Fruit fly (Drosophila melanogaster) whole organism, embryonic: ENCODE results near the gene superdeath.

Source experiments
- Bdp1 ChIP-seq: fragments of 200-800 bp; sonication (Bioruptor generic); optimal IDR thresholded peaks from 3 replicates; lab custom pipeline; 2016; ENCODE audit warnings: missing biosample characterization, missing genetic modification characterization
- BtbVII ChIP-seq: fragments of 200-800 bp; sonication (Bioruptor generic); optimal IDR thresholded peaks from 3 replicates; lab custom pipeline; 2017; ENCODE audit warnings: missing biosample characterization, mild to moderate bottlenecking, missing genetic modification characterization
- CG11093 ChIP-seq: fragments of 200-800 bp; sonication (Bioruptor generic); IDR thresholded peaks from 3 replicates; pipeline ENCODE4 v1.3.6; 2022; ENCODE audit warnings: missing biosample characterization, missing genetic modification characterization
- CG11398 ChIP-seq: fragments of 200-800 bp; sonication (Bioruptor generic); optimal IDR thresholded peaks from 2 replicates; lab custom pipeline; 2016; ENCODE audit warnings: missing biosample characterization, missing genetic modification characterization
- CG11560 ChIP-seq: fragments of 200-800 bp; sonication (Bioruptor generic); IDR thresholded peaks from 3 replicates; pipeline ENCODE4 v1.3.6; 2022; ENCODE audit warnings: missing biosample characterization, missing genetic modification characterization
- CG12155 ChIP-seq: fragments of 200-800 bp; sonication (Bioruptor generic); optimal IDR thresholded peaks from 3 replicates; lab custom pipeline; 2016; ENCODE audit warnings: missing biosample characterization, missing genetic modification characterization
- CG12299 ChIP-seq: fragments of 200-800 bp; sonication (Bioruptor generic); optimal IDR thresholded peaks from 2 replicates; lab custom pipeline; 2018; ENCODE audit warnings: missing biosample characterization, mild to moderate bottlenecking, missing genetic modification characterization
- CG12659 ChIP-seq: fragments of 200-800 bp; sonication (Bioruptor generic); optimal IDR thresholded peaks from 3 replicates; lab custom pipeline; 2017; ENCODE audit warnings: mild to moderate bottlenecking, missing biosample characterization, missing genetic modification reagents, missing genetic modification characterization
- CG14441 ChIP-seq: fragments of 200-800 bp; sonication (Bioruptor generic); IDR thresholded peaks from 2 replicates; pipeline ENCODE4 v1.3.6; 2022; ENCODE audit warnings: missing biosample characterization, missing genetic modification characterization
- CG14965 ChIP-seq: fragments of 200-800 bp; sonication (Bioruptor generic); optimal IDR thresholded peaks from 2 replicates; lab custom pipeline; 2016; ENCODE audit warnings: missing biosample characterization, missing genetic modification characterization, borderline replicate concordance
- CG1647 ChIP-seq: fragments of 200-800 bp; sonication (Bioruptor generic); optimal IDR thresholded peaks from 3 replicates; lab custom pipeline; 2016; ENCODE audit warnings: missing biosample characterization, missing genetic modification characterization
- CG2712 ChIP-seq: fragments of 200-800 bp; optimal IDR thresholded peaks from 3 replicates; lab custom pipeline; 2019; ENCODE audit warnings: missing biosample characterization, mild to moderate bottlenecking, missing genetic modification characterization, moderate library complexity
- CG31365 ChIP-seq: fragments of 200-800 bp; sonication (Bioruptor generic); optimal IDR thresholded peaks from 2 replicates; lab custom pipeline; 2018; ENCODE audit warnings: missing biosample characterization, mild to moderate bottlenecking, missing genetic modification characterization
- CG4707 ChIP-seq: fragments of 200-800 bp; sonication (Bioruptor generic); optimal IDR thresholded peaks from 2 replicates; lab custom pipeline; 2018; ENCODE audit warnings: missing biosample characterization, mild to moderate bottlenecking, missing genetic modification characterization, moderate library complexity
- CG7556 ChIP-seq: fragments of 200-800 bp; sonication (Bioruptor generic); optimal IDR thresholded peaks from 2 replicates; lab custom pipeline; 2017; ENCODE audit warnings: missing biosample characterization, mild to moderate bottlenecking, missing genetic modification characterization
- CG7786 ChIP-seq: fragments of 200-800 bp; sonication (Bioruptor generic); optimal IDR thresholded peaks from 2 replicates; lab custom pipeline; 2016; ENCODE audit warnings: missing biosample characterization, missing genetic modification characterization
- CG7987 ChIP-seq: fragments of 200-800 bp; sonication (Bioruptor generic); optimal IDR thresholded peaks from 2 replicates; lab custom pipeline; 2018; ENCODE audit warnings: missing biosample characterization, mild to moderate bottlenecking, missing genetic modification characterization, moderate library complexity
- CG8089 ChIP-seq: fragments of 200-800 bp; sonication (Bioruptor generic); optimal IDR thresholded peaks from 3 replicates; lab custom pipeline; 2016; ENCODE audit warnings: missing biosample characterization, missing genetic modification characterization
- CG8359 ChIP-seq: fragments of 200-800 bp; sonication (Bioruptor generic); optimal IDR thresholded peaks from 2 replicates; lab custom pipeline; 2017; ENCODE audit warnings: missing biosample characterization, mild to moderate bottlenecking, missing genetic modification characterization, borderline replicate concordance
- CG9876 ChIP-seq: fragments of 200-800 bp; sonication (Bioruptor generic); optimal IDR thresholded peaks from 2 replicates; lab custom pipeline; 2016; ENCODE audit warnings: missing biosample characterization, missing genetic modification characterization
- HLHmδ ChIP-seq: fragments of 200-800 bp; sonication (Bioruptor generic); optimal IDR thresholded peaks from 2 replicates; lab custom pipeline; 2018; ENCODE audit warnings: missing biosample characterization, mild to moderate bottlenecking, missing genetic modification characterization, moderate library complexity
- Hey ChIP-seq: fragments of 200-800 bp; sonication (Bioruptor generic); optimal IDR thresholded peaks from 3 replicates; lab custom pipeline; 2018; ENCODE audit warnings: missing biosample characterization, mild to moderate bottlenecking, missing genetic modification characterization
- Hmx ChIP-seq: fragments of 200-800 bp; sonication (Bioruptor generic); optimal IDR thresholded peaks from 2 replicates; lab custom pipeline; 2016; ENCODE audit warnings: missing biosample characterization, missing genetic modification characterization
- Kr ChIP-seq: fragments of 200-800 bp; sonication (Bioruptor generic); optimal IDR thresholded peaks from 2 replicates; lab custom pipeline; 2017; ENCODE audit warnings: missing biosample characterization, mild to moderate bottlenecking, missing genetic modification characterization
- MESR4 ChIP-seq: fragments of 200-800 bp; sonication (Bioruptor generic); optimal IDR thresholded peaks from 2 replicates; lab custom pipeline; 2018; ENCODE audit warnings: missing biosample characterization, mild to moderate bottlenecking, missing genetic modification characterization, moderate library complexity
- Med ChIP-seq: fragments of 200-800 bp; sonication (Bioruptor generic); peaks from one replicate; lab custom pipeline; 2016; ENCODE audit warnings: missing biosample characterization, missing genetic modification characterization, mild to moderate bottlenecking, inconsistent platforms, moderate library complexity
- ab ChIP-seq: fragments of 200-800 bp; sonication (Bioruptor generic); optimal IDR thresholded peaks from 2 replicates; lab custom pipeline; 2016; ENCODE audit warnings: missing biosample characterization, missing genetic modification characterization
- abd-A ChIP-seq: fragments of 200-800 bp; sonication (Bioruptor generic); optimal IDR thresholded peaks from 3 replicates; lab custom pipeline; 2019; ENCODE audit warnings: missing biosample characterization, mild to moderate bottlenecking, missing genetic modification characterization, moderate library complexity
- bab2 ChIP-seq: fragments of 200-800 bp; sonication (Bioruptor generic); optimal IDR thresholded peaks from 2 replicates; lab custom pipeline; 2016; ENCODE audit warnings: missing biosample characterization, missing genetic modification characterization
- bcd ChIP-seq: fragments of 200-800 bp; sonication (Bioruptor generic); optimal IDR thresholded peaks from 2 replicates; lab custom pipeline; 2017; ENCODE audit warnings: missing biosample characterization, mild to moderate bottlenecking, missing genetic modification characterization
- bowl ChIP-seq: fragments of 200-800 bp; sonication (Bioruptor generic); IDR thresholded peaks from 2 replicates; pipeline ENCODE4 v1.3.6; 2022; ENCODE audit warnings: missing biosample characterization, missing genetic modification characterization
- bsh ChIP-seq, 2 experiments: fragments of 200-800 bp; sonication (Bioruptor generic); optimal IDR thresholded peaks; 2 replicates each; lab custom pipeline; 2017 to 2018; ENCODE audit warnings: mild to moderate bottlenecking in 2 of 2, missing biosample characterization in 2 of 2, missing genetic modification characterization in 2 of 2, moderate library complexity in 1 of 2
- caup ChIP-seq: fragments of 200-800 bp; sonication (Bioruptor generic); optimal IDR thresholded peaks from 3 replicates; lab custom pipeline; 2017; ENCODE audit warnings: missing biosample characterization, mild to moderate bottlenecking, missing genetic modification characterization, moderate library complexity; ENCODE audit not compliant: severe bottlenecking
- emc ChIP-seq: fragments of 200-800 bp; sonication (Bioruptor generic); optimal IDR thresholded peaks from 2 replicates; lab custom pipeline; 2016; ENCODE audit warnings: missing biosample characterization, missing genetic modification characterization
- exex ChIP-seq: fragments of 200-800 bp; sonication (Bioruptor generic); optimal IDR thresholded peaks from 4 replicates; lab custom pipeline; 2018; ENCODE audit warnings: missing biosample characterization, mild to moderate bottlenecking, missing genetic modification characterization, moderate library complexity
- eyg ChIP-seq: fragments of 200-800 bp; sonication (Bioruptor generic); optimal IDR thresholded peaks from 3 replicates; lab custom pipeline; 2016; ENCODE audit warnings: missing biosample characterization, missing genetic modification characterization
- fu2 ChIP-seq: fragments of 200-800 bp; sonication (Bioruptor generic); optimal IDR thresholded peaks from 2 replicates; lab custom pipeline; 2016; ENCODE audit warnings: missing biosample characterization, missing genetic modification characterization
- gcm2 ChIP-seq: fragments of 200-800 bp; sonication (Bioruptor generic); optimal IDR thresholded peaks from 2 replicates; lab custom pipeline; 2016; ENCODE audit warnings: missing biosample characterization, missing genetic modification characterization
- gfzf ChIP-seq: fragments of 200-800 bp; sonication (Bioruptor generic); optimal IDR thresholded peaks from 2 replicates; lab custom pipeline; 2016; ENCODE audit warnings: missing biosample characterization, mild to moderate bottlenecking, missing genetic modification characterization, moderate library complexity
- gro ChIP-seq: fragments of 200-800 bp; sonication (Bioruptor generic); optimal IDR thresholded peaks from 2 replicates; lab custom pipeline; 2016; ENCODE audit warnings: missing biosample characterization, missing genetic modification characterization
- ind ChIP-seq: fragments of 200-800 bp; sonication (Bioruptor generic); optimal IDR thresholded peaks from 3 replicates; lab custom pipeline; 2016; ENCODE audit warnings: missing biosample characterization, missing genetic modification characterization
- lilli ChIP-seq: fragments of 200-800 bp; sonication (Bioruptor generic); optimal IDR thresholded peaks from 3 replicates; lab custom pipeline; 2016; ENCODE audit warnings: missing biosample characterization, missing genetic modification characterization
- maf-S ChIP-seq: fragments of 200-800 bp; sonication (Bioruptor generic); optimal IDR thresholded peaks from 2 replicates; lab custom pipeline; 2016; ENCODE audit warnings: missing biosample characterization, missing genetic modification characterization
- mam ChIP-seq: fragments of 200-800 bp; sonication (Bioruptor generic); optimal IDR thresholded peaks from 3 replicates; lab custom pipeline; 2016; ENCODE audit warnings: missing biosample characterization, missing genetic modification characterization
- otp ChIP-seq: fragments of 200-800 bp; sonication (Bioruptor generic); IDR thresholded peaks from 3 replicates; pipeline ENCODE4, ENCODE4 v1.3.6; 2022; ENCODE audit warnings: missing biosample characterization, missing genetic modification characterization
- peb ChIP-seq: fragments of 200-800 bp; sonication (Bioruptor generic); IDR thresholded peaks from 2 replicates; pipeline ENCODE4 v1.3.6; 2022; ENCODE audit warnings: missing biosample characterization, missing genetic modification characterization
- ro ChIP-seq: fragments of 200-800 bp; sonication (Bioruptor generic); IDR thresholded peaks from 2 replicates; pipeline ENCODE4 v1.3.6; 2022; ENCODE audit warnings: missing biosample characterization, missing genetic modification characterization
- salm ChIP-seq: fragments of 200-800 bp; sonication (Bioruptor generic); optimal IDR thresholded peaks from 2 replicates; lab custom pipeline; 2018; ENCODE audit warnings: missing biosample characterization, mild to moderate bottlenecking, missing genetic modification characterization
- tgo ChIP-seq: fragments of 200-800 bp; sonication (Bioruptor generic); IDR thresholded peaks from 3 replicates; pipeline ENCODE4 v1.3.6; 2022; ENCODE audit warnings: missing biosample characterization, missing genetic modification characterization
- tup ChIP-seq: fragments of 200-800 bp; sonication (Bioruptor generic); optimal IDR thresholded peaks from 2 replicates; lab custom pipeline; 2016; ENCODE audit warnings: missing biosample characterization, mild to moderate bottlenecking, missing genetic modification characterization, moderate library complexity

superdeath gene

DNA sequence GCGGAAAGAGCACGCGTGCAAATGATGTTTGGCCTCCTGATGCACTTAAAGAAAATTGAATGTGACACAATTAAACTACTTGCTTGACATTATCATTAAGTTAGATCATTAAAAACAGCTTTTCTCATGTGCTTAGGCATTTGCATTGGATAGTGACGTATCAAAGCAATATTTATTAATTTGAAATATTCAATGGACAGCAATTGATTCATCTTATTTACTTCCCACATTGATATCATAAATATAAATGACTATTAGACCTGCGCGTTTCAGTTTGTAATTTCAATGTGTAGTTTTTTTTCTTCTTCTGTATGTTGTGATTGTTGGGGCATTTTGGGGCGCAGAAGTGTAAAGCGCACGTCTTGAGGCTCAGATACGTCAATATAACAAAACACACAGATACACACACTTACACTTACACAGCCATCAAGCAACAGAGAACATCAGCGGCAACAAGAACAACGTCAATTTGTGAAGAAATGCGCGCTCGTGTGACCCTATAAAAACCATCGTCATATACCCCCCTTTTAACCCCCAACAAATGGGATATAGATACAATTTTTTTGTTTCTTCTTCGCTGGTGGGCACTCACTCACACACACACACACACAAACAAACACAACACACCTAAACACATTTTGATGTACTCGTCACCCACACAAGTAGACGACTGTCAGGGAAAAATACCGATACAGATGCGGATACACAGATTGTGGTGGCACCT, 49.4 kb upstream of the superdeath start (continued):
- peak; percentile 57 for TF ChIP-seq CG7786
- no peak for TF ChIP-seq fu2
- peak; percentile 88 for TF ChIP-seq CG2712 (tag; lab: Kevin White, UChicago)
- TF ChIP-seq Bdp1 = peak; percentile 14
- TF ChIP-seq CG31365 (tag; lab: Kevin White, UChicago) = peak; percentile 18
- TF ChIP-seq Kr (GFP tag; lab: Kevin White, UChicago) = no peak
- no peak for TF ChIP-seq salm (tag; lab: Kevin White, UChicago)
- no peak for TF ChIP-seq CG1647 (GFP tag; lab: Kevin White, UChicago)
- TF ChIP-seq gfzf = no peak
- TF ChIP-seq CG7987 (GFP tag; lab: Kevin White, UChicago) = no peak
- TF ChIP-seq ro (GFP tag; lab: Robert Waterston, UW) = no peak
- no peak for TF ChIP-seq CG14965 (GFP tag; lab: Kevin White, UChicago)
- TF ChIP-seq bab2 (GFP tag; lab: Kevin White, UChicago) = peak; percentile 64
- TF ChIP-seq eyg (GFP tag; lab: Kevin White, UChicago) = no peak
- peak; percentile 55 for TF ChIP-seq CG12155 (GFP tag; lab: Kevin White, UChicago)
- TF ChIP-seq CG9876 (GFP tag; lab: Kevin White, UChicago) = no peak
- peak; percentile 54 for TF ChIP-seq caup (GFP tag; lab: Kevin White, UChicago)
- peak; percentile 70 for TF ChIP-seq ind (GFP tag; lab: Kevin White, UChicago)
- peak; percentile 22 to 82 for TF ChIP-seq bsh (GFP tag; optimal IDR thresholded peaks at IDR 0.05; lab: Kevin White, UChicago)
- TF ChIP-seq tup (GFP tag; lab: Kevin White, UChicago) = peak; percentile 27
- peak; percentile 69 for TF ChIP-seq bcd (GFP tag; lab: Kevin White, UChicago)
- TF ChIP-seq ab = no peak
- 0 out of 2 replicates have a peak, but pooled peaks have one; percentile 49 for TF ChIP-seq peb (GFP tag; lab: Robert Waterston, UW)
- TF ChIP-seq MESR4 (GFP tag; lab: Kevin White, UChicago) = no peak
- peak; percentile 71 for TF ChIP-seq CG12659 (GFP tag; lab: Kevin White, UChicago)
- TF ChIP-seq CG11093 (GFP tag; lab: Robert Waterston, UW) = peak; percentile 73; the same call in 2 of the 3 replicates
- TF ChIP-seq Med = peak; percentile 93
- peak; percentile 23 for TF ChIP-seq CG8359 (GFP tag; lab: Kevin White, UChicago)
- TF ChIP-seq abd-A (tag; lab: Kevin White, UChicago) = peak; percentile 81
- no peak for TF ChIP-seq CG11560
- TF ChIP-seq maf-S (GFP tag; lab: Kevin White, UChicago) = peak; percentile 66
- peak; percentile 70 for TF ChIP-seq tgo (GFP tag; lab: Robert Waterston, UW)
- TF ChIP-seq gcm2 (GFP tag; lab: Kevin White, UChicago) = no peak
- TF ChIP-seq lilli (GFP tag; lab: Kevin White, UChicago) = peak; percentile 68
- peak; percentile 48 for TF ChIP-seq BtbVII (GFP tag; lab: Kevin White, UChicago)
- TF ChIP-seq CG14441 (GFP tag; lab: Robert Waterston, UW) = 0 out of 2 replicates have a peak, but pooled peaks have one; percentile 34
- TF ChIP-seq mam (GFP tag; lab: Kevin White, UChicago) = peak; percentile 42
- TF ChIP-seq CG8089 (GFP tag; lab: Kevin White, UChicago) = peak; percentile 9
- peak; percentile 12 for TF ChIP-seq gro
- TF ChIP-seq CG7556 (GFP tag; lab: Kevin White, UChicago) = peak; percentile 83
- no peak for TF ChIP-seq Hey (tag; lab: Kevin White, UChicago)
- TF ChIP-seq CG12299 (tag; lab: Kevin White, UChicago) = peak; percentile 6
- no peak for TF ChIP-seq bowl (GFP tag; lab: Robert Waterston, UW)
- TF ChIP-seq CG11398 (GFP tag; lab: Kevin White, UChicago) = no peak
- no peak for TF ChIP-seq emc (GFP tag; lab: Kevin White, UChicago)
- no peak for TF ChIP-seq Hmx (GFP tag; lab: Kevin White, UChicago)
- TF ChIP-seq CG4707 (GFP tag; lab: Kevin White, UChicago) = peak; percentile 37
- TF ChIP-seq HLHmδ (GFP tag; lab: Kevin White, UChicago) = no peak
- TF ChIP-seq otp (GFP tag; lab: Robert Waterston, UW) = no peak
- peak; percentile 27 for TF ChIP-seq exex (tag; lab: Kevin White, UChicago)
